Worm (Caenorhabditis elegans) whole organism, L4 larva: ENCODE results near the gene ZK643.2.

ENCODE experiments used
- dpl-1 ChIP-seq: fragments of 150-350 bp; optimal IDR thresholded peaks from 2 replicates; lab custom pipeline; 2014; ENCODE audit warnings: missing biosample characterization, missing genetic modification reagents, missing genetic modification characterization
- lin-1 ChIP-seq: fragments of 200-800 bp; sonication (Bioruptor generic); IDR thresholded peaks from 2 replicates; pipeline ENCODE4 v1.3.6; 2022; ENCODE audit warnings: missing genetic modification reagents, missing genetic modification characterization, missing compliant biosample characterization
- lin-29 ChIP-seq: fragments of 200-800 bp; sonication (Bioruptor generic); IDR thresholded peaks from 2 replicates; pipeline ENCODE4 v1.3.6; 2022; ENCODE audit warnings: missing genetic modification reagents, missing genetic modification characterization, missing compliant biosample characterization
- nhr-77 ChIP-seq: fragments of 150-350 bp; optimal IDR thresholded peaks from 2 replicates; lab custom pipeline; 2014; ENCODE audit warnings: missing biosample characterization, missing genetic modification characterization
- pqm-1 ChIP-seq: sonication (generic microtip); optimal IDR thresholded peaks from 2 replicates; lab custom pipeline; 2017; ENCODE audit warnings: missing biosample characterization, missing genetic modification characterization
- unc-130 ChIP-seq: sonication (generic microtip); optimal IDR thresholded peaks from 2 replicates; lab custom pipeline; 2016; ENCODE audit warnings: missing genetic modification reagents, missing genetic modification characterization, missing compliant biosample characterization
- unc-39 ChIP-seq: sonication (generic microtip); optimal IDR thresholded peaks from 2 replicates; lab custom pipeline; 2017; ENCODE audit warnings: missing biosample characterization, missing genetic modification characterization

- TF ChIP-seq lin-29 (GFP tag; lab: Robert Waterston, UW) (no peak), lin-1 (GFP tag; lab: Robert Waterston, UW) (no peak), unc-130 (GFP tag; lab: Kevin White, UChicago) (no peak), unc-39 (tag; lab: Kevin White, UChicago) (no peak), dpl-1 (no peak), pqm-1 (no peak), nhr-77 (tag; lab: Kevin White, UChicago) (no peak)
Measured at ce11 chrIII:9001899-9002298, 45.6 kb downstream of the ZK643.2 start, which contains the start of gene rpn-6.2.
